Worm (Caenorhabditis elegans) whole organism, L4/young adult: ENCODE measurements around the gene smf-1.

Source experiments
- W03F9.2 ChIP-seq: fragments of 150-350 bp; optimal IDR thresholded peaks from 2 replicates; lab custom pipeline; 2014; ENCODE audit warnings: missing biosample characterization, missing genetic modification characterization
- dao-5 ChIP-seq: sonication (generic microtip); optimal IDR thresholded peaks from 2 replicates; lab custom pipeline; 2016; ENCODE audit warnings: missing genotype, missing genetic modification characterization, moderate library complexity, missing compliant biosample characterization
- him-1 ChIP-seq: sonication (generic microtip); optimal IDR thresholded peaks from 2 replicates; lab custom pipeline; 2016; ENCODE audit warnings: missing genotype, missing genetic modification reagents, missing genetic modification characterization, missing compliant biosample characterization

DNA sequence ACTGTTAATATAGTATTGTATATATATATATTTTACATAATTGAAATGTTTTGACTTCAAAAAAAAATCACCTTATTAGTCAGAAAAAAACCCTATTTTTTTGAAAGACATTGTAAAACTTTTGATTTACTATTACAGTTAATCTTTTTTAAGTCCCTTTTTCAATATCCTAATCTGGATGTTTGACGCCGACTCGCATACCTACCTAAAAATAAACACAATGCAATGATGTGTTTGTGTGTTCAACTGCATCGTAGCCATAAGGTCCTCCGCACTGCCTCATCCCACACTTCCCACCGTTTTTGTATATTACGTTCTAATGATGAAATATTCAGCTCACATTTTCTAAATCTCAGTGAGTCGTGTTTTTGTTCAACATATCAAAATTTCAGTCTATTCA, 29.5 kb downstream of the smf-1 start, which contains the start of gene F38B6.3:
- TF ChIP-seq him-1 (tag; lab: Kevin White, UChicago) = no peak
- TF ChIP-seq dao-5 (tag; lab: Kevin White, UChicago) = no peak
- no peak for TF ChIP-seq W03F9.2 (tag; lab: Kevin White, UChicago)
